Fruit fly (Drosophila melanogaster) whole organism, prepupa: Measurements from ENCODE around the gene CG10137.

ENCODE experiments used
- Blimp-1 ChIP-seq: fragments of 200-800 bp; sonication (Bioruptor generic); optimal IDR thresholded peaks from 3 replicates; lab custom pipeline; 2017; ENCODE audit warnings: missing biosample characterization, missing genetic modification characterization, mild to moderate bottlenecking, moderate library complexity, missing genetic modification reagents
- CG10631 ChIP-seq: fragments of 200-800 bp; sonication (Bioruptor generic); optimal IDR thresholded peaks from 2 replicates; lab custom pipeline; 2016; ENCODE audit warnings: missing biosample characterization, missing genetic modification characterization
- CG10669 ChIP-seq: fragments of 200-800 bp; sonication (Bioruptor generic); optimal IDR thresholded peaks from 3 replicates; lab custom pipeline; 2018; ENCODE audit warnings: missing biosample characterization, mild to moderate bottlenecking, missing genetic modification characterization, moderate library complexity
- CG11294 ChIP-seq: fragments of 200-800 bp; sonication (Bioruptor generic); IDR thresholded peaks from 2 replicates; pipeline ENCODE4 v1.3.6; 2022; ENCODE audit warnings: missing biosample characterization, missing genetic modification characterization
- CG11762 ChIP-seq: fragments of 200-800 bp; sonication (Bioruptor generic); optimal IDR thresholded peaks from 3 replicates; lab custom pipeline; 2016; ENCODE audit warnings: missing biosample characterization, missing genetic modification characterization; ENCODE audit not compliant: insufficient read depth
- CG15336 ChIP-seq: fragments of 200-800 bp; sonication (Bioruptor generic); IDR thresholded peaks from 2 replicates; pipeline ENCODE4 v1.3.6; 2022; ENCODE audit warnings: missing biosample characterization, missing genetic modification characterization
- CG1621 ChIP-seq: fragments of 200-800 bp; sonication (Bioruptor generic); optimal IDR thresholded peaks from 3 replicates; lab custom pipeline; 2018; ENCODE audit warnings: missing biosample characterization, mild to moderate bottlenecking, missing genetic modification characterization
- CG16779 ChIP-seq: fragments of 200-800 bp; sonication (Bioruptor generic); optimal IDR thresholded peaks from 3 replicates; lab custom pipeline; 2017; ENCODE audit warnings: missing biosample characterization, mild to moderate bottlenecking, missing genetic modification characterization
- CG3032 ChIP-seq: fragments of 200-800 bp; optimal IDR thresholded peaks from 2 replicates; lab custom pipeline; 2019; ENCODE audit warnings: missing biosample characterization, mild to moderate bottlenecking, missing genetic modification characterization, moderate library complexity
- CG31627 ChIP-seq: fragments of 200-800 bp; sonication (Bioruptor generic); optimal IDR thresholded peaks from 3 replicates; lab custom pipeline; 2016; ENCODE audit warnings: missing biosample characterization, missing genetic modification characterization
- CG32006 ChIP-seq: fragments of 200-800 bp; sonication (Bioruptor generic); optimal IDR thresholded peaks from 3 replicates; lab custom pipeline; 2017; ENCODE audit warnings: missing biosample characterization, mild to moderate bottlenecking, missing genetic modification characterization
- CG34406 ChIP-seq: fragments of 200-800 bp; sonication (Bioruptor generic); optimal IDR thresholded peaks from 3 replicates; lab custom pipeline; 2016; ENCODE audit warnings: missing biosample characterization, missing genetic modification characterization
- CG4318 ChIP-seq: fragments of 200-800 bp; sonication (Bioruptor generic); optimal IDR thresholded peaks from 3 replicates; lab custom pipeline; 2017; ENCODE audit warnings: missing biosample characterization, mild to moderate bottlenecking, missing genetic modification characterization
- CG6163 ChIP-seq: fragments of 200-800 bp; sonication (Bioruptor generic); IDR thresholded peaks from 3 replicates; pipeline ENCODE4 v1.3.6; 2022; ENCODE audit warnings: missing biosample characterization, missing genetic modification characterization
- CG6276 ChIP-seq: fragments of 200-800 bp; sonication (Bioruptor generic); optimal IDR thresholded peaks from 2 replicates; lab custom pipeline; 2017; ENCODE audit warnings: missing biosample characterization, mild to moderate bottlenecking, missing genetic modification characterization
- CG6808 ChIP-seq: fragments of 200-800 bp; sonication (Bioruptor generic); optimal IDR thresholded peaks from 3 replicates; lab custom pipeline; 2017; ENCODE audit warnings: missing biosample characterization, missing genetic modification characterization, mild to moderate bottlenecking, moderate library complexity, missing genetic modification reagents
- CG7368 ChIP-seq: fragments of 200-800 bp; sonication (Bioruptor generic); optimal IDR thresholded peaks from 3 replicates; lab custom pipeline; 2016; ENCODE audit warnings: missing biosample characterization, missing genetic modification characterization
- CG8319 ChIP-seq: fragments of 200-800 bp; sonication (Bioruptor generic); optimal IDR thresholded peaks from 3 replicates; lab custom pipeline; 2016; ENCODE audit warnings: missing biosample characterization, missing genetic modification characterization
- CG8632 ChIP-seq: fragments of 200-800 bp; sonication (Bioruptor generic); optimal IDR thresholded peaks from 3 replicates; lab custom pipeline; 2016; ENCODE audit warnings: missing biosample characterization, missing genetic modification characterization
- CG9139 ChIP-seq: fragments of 200-800 bp; sonication (Bioruptor generic); optimal IDR thresholded peaks from 3 replicates; lab custom pipeline; 2017; ENCODE audit warnings: missing biosample characterization, mild to moderate bottlenecking, missing genetic modification characterization
- Eip75B ChIP-seq: fragments of 200-800 bp; sonication (Bioruptor generic); optimal IDR thresholded peaks from 3 replicates; lab custom pipeline; 2016; ENCODE audit warnings: missing biosample characterization, missing genetic modification characterization
- Eip78C ChIP-seq: fragments of 200-800 bp; sonication (Bioruptor generic); peaks from one replicate; lab custom pipeline; 2016; ENCODE audit warnings: missing biosample characterization, missing genetic modification characterization
- Eip93F ChIP-seq: fragments of 200-800 bp; sonication (Bioruptor generic); optimal IDR thresholded peaks from 2 replicates; lab custom pipeline; 2016; ENCODE audit warnings: missing biosample characterization, mild to moderate bottlenecking, missing genetic modification characterization
- Ets21C ChIP-seq: fragments of 200-800 bp; sonication (Bioruptor generic); optimal IDR thresholded peaks from 3 replicates; lab custom pipeline; 2016; ENCODE audit warnings: missing biosample characterization, missing genetic modification characterization
- Ets96B ChIP-seq: fragments of 200-800 bp; optimal IDR thresholded peaks from 2 replicates; lab custom pipeline; 2019; ENCODE audit warnings: missing biosample characterization, mild to moderate bottlenecking, missing genetic modification characterization, moderate library complexity
- Hr38 ChIP-seq: sonication (Bioruptor generic); optimal IDR thresholded peaks from 2 replicates; lab custom pipeline; 2016; ENCODE audit warnings: missing biosample characterization, missing genetic modification characterization
- Hr39 ChIP-seq: fragments of 200-800 bp; sonication (Bioruptor generic); optimal IDR thresholded peaks from 2 replicates; lab custom pipeline; 2016; ENCODE audit warnings: missing biosample characterization, missing genetic modification characterization
- Lpt ChIP-seq: fragments of 200-800 bp; sonication (Bioruptor generic); optimal IDR thresholded peaks from 3 replicates; lab custom pipeline; 2016; ENCODE audit warnings: missing biosample characterization, missing genetic modification characterization
- Met ChIP-seq: fragments of 200-800 bp; sonication (Bioruptor generic); optimal IDR thresholded peaks from 3 replicates; lab custom pipeline; 2016; ENCODE audit warnings: missing biosample characterization, missing genetic modification characterization
- OdsH ChIP-seq: fragments of 200-800 bp; sonication (Bioruptor generic); optimal IDR thresholded peaks from 3 replicates; lab custom pipeline; 2016; ENCODE audit warnings: missing biosample characterization, missing genetic modification characterization
- Smox ChIP-seq: fragments of 200-800 bp; sonication (Bioruptor generic); optimal IDR thresholded peaks from 3 replicates; lab custom pipeline; 2016; ENCODE audit warnings: missing biosample characterization, missing genetic modification characterization
- Sox14 ChIP-seq: fragments of 200-800 bp; sonication (Bioruptor generic); optimal IDR thresholded peaks from 3 replicates; lab custom pipeline; 2016; ENCODE audit warnings: missing biosample characterization, missing genetic modification characterization
- Sox15 ChIP-seq: fragments of 200-800 bp; sonication (Bioruptor generic); optimal IDR thresholded peaks from 3 replicates; lab custom pipeline; 2016; ENCODE audit warnings: missing biosample characterization, missing genetic modification characterization
- achi ChIP-seq: fragments of 200-800 bp; sonication (Bioruptor generic); optimal IDR thresholded peaks from 3 replicates; lab custom pipeline; 2016; ENCODE audit warnings: missing biosample characterization, missing genetic modification characterization
- acj6 ChIP-seq: fragments of 200-800 bp; sonication (Bioruptor generic); optimal IDR thresholded peaks from 3 replicates; lab custom pipeline; 2016; ENCODE audit warnings: missing biosample characterization, missing genetic modification characterization
- cyc ChIP-seq: fragments of 200-800 bp; sonication (Bioruptor generic); optimal IDR thresholded peaks from 3 replicates; lab custom pipeline; 2016; ENCODE audit warnings: missing biosample characterization, missing genetic modification characterization
- dac ChIP-seq: fragments of 200-800 bp; sonication (Bioruptor generic); optimal IDR thresholded peaks from 2 replicates; lab custom pipeline; 2017; ENCODE audit warnings: missing biosample characterization, mild to moderate bottlenecking, missing genetic modification characterization
- dsx ChIP-seq: fragments of 200-800 bp; optimal IDR thresholded peaks from 3 replicates; lab custom pipeline; 2019; ENCODE audit warnings: missing biosample characterization, mild to moderate bottlenecking, missing genetic modification characterization, moderate library complexity; ENCODE audit not compliant: poor library complexity, severe bottlenecking
- eg ChIP-seq: fragments of 200-800 bp; sonication (Bioruptor generic); IDR thresholded peaks from 3 replicates; pipeline ENCODE4 v1.3.6; 2022; ENCODE audit warnings: missing biosample characterization, missing genetic modification characterization
- esn ChIP-seq: fragments of 200-800 bp; sonication (Bioruptor generic); optimal IDR thresholded peaks from 2 replicates; lab custom pipeline; 2016; ENCODE audit warnings: missing biosample characterization, mild to moderate bottlenecking, missing genetic modification characterization, moderate library complexity
- fd59A ChIP-seq: fragments of 200-800 bp; sonication (Bioruptor generic); optimal IDR thresholded peaks from 2 replicates; lab custom pipeline; 2017; ENCODE audit warnings: missing biosample characterization, mild to moderate bottlenecking, missing genetic modification characterization, missing genetic modification reagents
- fd85E ChIP-seq: fragments of 200-800 bp; sonication (Bioruptor generic); optimal IDR thresholded peaks from 3 replicates; lab custom pipeline; 2016; ENCODE audit warnings: missing biosample characterization, missing genetic modification characterization
- fkh ChIP-seq: fragments of 200-800 bp; sonication (Bioruptor generic); optimal IDR thresholded peaks from 3 replicates; lab custom pipeline; 2017; ENCODE audit warnings: missing biosample characterization, mild to moderate bottlenecking, missing genetic modification characterization, moderate library complexity
- lz ChIP-seq: fragments of 200-800 bp; sonication (Bioruptor generic); optimal IDR thresholded peaks from 3 replicates; lab custom pipeline; 2016; ENCODE audit warnings: missing biosample characterization, missing genetic modification characterization
- net ChIP-seq: fragments of 200-800 bp; sonication (Bioruptor generic); optimal IDR thresholded peaks from 3 replicates; lab custom pipeline; 2016; ENCODE audit warnings: missing biosample characterization, missing genetic modification characterization
- svp ChIP-seq: fragments of 200-800 bp; sonication (Bioruptor generic); peaks from one replicate; lab custom pipeline; 2016; ENCODE audit warnings: missing biosample characterization, missing genetic modification characterization
- topi ChIP-seq: fragments of 200-800 bp; sonication (Bioruptor generic); optimal IDR thresholded peaks from 3 replicates; lab custom pipeline; 2016; ENCODE audit warnings: missing biosample characterization, missing genetic modification characterization
- vri ChIP-seq: fragments of 200-800 bp; sonication (Bioruptor generic); optimal IDR thresholded peaks from 3 replicates; lab custom pipeline; 2016; ENCODE audit warnings: missing biosample characterization, mild to moderate bottlenecking, missing genetic modification characterization

Gene CG10137

dm6 chr2L:19572496-19573317 is 46.2 kb downstream of the CG10137 start (continued):
- TF ChIP-seq CG10669 (peak; percentile 93), esn (GFP tag; lab: Kevin White, UChicago) (peak; percentile 96), Sox15 (peak; percentile 84), eg (GFP tag; lab: Robert Waterston, UW) (peak; percentile 73), cyc (GFP tag; lab: Kevin White, UChicago) (peak; percentile 91), Eip78C (GFP tag; lab: Kevin White, UChicago) (peak; percentile 98), CG15336 (GFP tag; lab: Robert Waterston, UW) (peak; percentile 88), topi (GFP tag; lab: Kevin White, UChicago) (peak; percentile 96), CG6276 (GFP tag; lab: Kevin White, UChicago) (peak; percentile 88), CG31627 (peak; percentile 94)
- TF ChIP-seq, all 60 proteins: peak for 59

dm6 chr2L:19574364-19574763 is 47.9 kb downstream of the CG10137 start:
- TF ChIP-seq CG8319 (GFP tag; lab: Kevin White, UChicago) (no peak), achi (GFP tag; lab: Kevin White, UChicago) (peak; percentile 31), lz (GFP tag; lab: Kevin White, UChicago) (peak; percentile 8), Met (peak; percentile 59), CG11294 (no peak), net (peak; percentile 60), acj6 (GFP tag; lab: Kevin White, UChicago) (peak; percentile 49), Blimp-1 (GFP tag; lab: Kevin White, UChicago) (no peak), CG9139 (no peak), dsx (GFP tag; lab: Kevin White, UChicago) (peak; percentile 73), Sox14 (GFP tag; lab: Kevin White, UChicago) (peak; percentile 39), CG7368 (GFP tag; lab: Kevin White, UChicago) (peak; percentile 26), CG6163 (GFP tag; lab: Robert Waterston, UW) (peak; percentile 62), Eip75B (peak; percentile 59), CG3032 (tag; lab: Kevin White, UChicago) (peak; percentile 55), eg (GFP tag; lab: Robert Waterston, UW) (peak; percentile 53), CG1621 (tag; lab: Kevin White, UChicago) (no peak), esn (GFP tag; lab: Kevin White, UChicago) (peak; percentile 30), Hr39 (GFP tag; lab: Kevin White, UChicago) (peak; percentile 20), fd59A (GFP tag; lab: Kevin White, UChicago) (peak; percentile 35), CG16779 (tag; lab: Kevin White, UChicago) (peak; percentile 3), fkh (GFP tag; lab: Kevin White, UChicago) (no peak), Lpt (GFP tag; lab: Kevin White, UChicago) (no peak), CG11762 (GFP tag; lab: Kevin White, UChicago) (peak; percentile 54), CG8632 (GFP tag; lab: Kevin White, UChicago) (no peak), dac (GFP tag; lab: Kevin White, UChicago) (peak; percentile 27), Ets96B (tag; lab: Kevin White, UChicago) (peak; percentile 68), vri (GFP tag; lab: Kevin White, UChicago) (no peak), Ets21C (GFP tag; lab: Kevin White, UChicago) (peak; percentile 13), CG32006 (GFP tag; lab: Kevin White, UChicago) (peak; percentile 66), CG10631 (GFP tag; lab: Kevin White, UChicago) (peak; percentile 59), CG6276 (GFP tag; lab: Kevin White, UChicago) (peak; percentile 69), Smox (GFP tag; lab: Kevin White, UChicago) (peak; percentile 7), Sox15 (no peak), OdsH (peak; percentile 62), CG34406 (peak; percentile 26), Eip93F (no peak), CG6808 (GFP tag; lab: Kevin White, UChicago) (peak; percentile 54), cyc (GFP tag; lab: Kevin White, UChicago) (peak; percentile 31), topi (GFP tag; lab: Kevin White, UChicago) (peak; percentile 56), Hr38 (GFP tag; lab: Kevin White, UChicago) (no peak), CG4318 (peak; percentile 48), fd85E (GFP tag; lab: Kevin White, UChicago) (no peak), svp (GFP tag; lab: Kevin White, UChicago) (peak; percentile 79)
